Fruit fly (Drosophila melanogaster) whole organism, wandering third instar larva: ENCODE measurements around the gene Ir75b.

Experiments used
- CrebA ChIP-seq: fragments of 200-800 bp; sonication (Bioruptor generic); optimal IDR thresholded peaks from 2 replicates; lab custom pipeline; 2016; ENCODE audit warnings: missing biosample characterization, mild to moderate bottlenecking, missing genetic modification characterization, borderline replicate concordance
- Dfd ChIP-seq: fragments of >200 bp; optimal IDR thresholded peaks from 2 replicates; lab custom pipeline; 2017; ENCODE audit warnings: missing biosample characterization, missing genetic modification characterization
- br ChIP-seq: fragments of 200-800 bp; sonication (Bioruptor generic); optimal IDR thresholded peaks from 2 replicates; lab custom pipeline; 2016; ENCODE audit warnings: missing biosample characterization, missing genetic modification characterization
- brk ChIP-seq: fragments of 200-800 bp; sonication (Bioruptor generic); optimal IDR thresholded peaks from 2 replicates; lab custom pipeline; 2016; ENCODE audit warnings: missing biosample characterization, mild to moderate bottlenecking, missing genetic modification characterization
- dmrt93B ChIP-seq: fragments of 200-800 bp; sonication (Bioruptor generic); optimal IDR thresholded peaks from 2 replicates; lab custom pipeline; 2018; ENCODE audit warnings: missing biosample characterization, mild to moderate bottlenecking, missing genetic modification characterization
- dsf ChIP-seq: sonication (Bioruptor generic); optimal IDR thresholded peaks from 2 replicates; lab custom pipeline; 2016; ENCODE audit warnings: missing biosample characterization, missing genetic modification characterization, borderline replicate concordance
- fru ChIP-seq: fragments of 200-800 bp; sonication (Bioruptor generic); optimal IDR thresholded peaks from 3 replicates; lab custom pipeline; 2016; ENCODE audit warnings: missing biosample characterization, mild to moderate bottlenecking, missing genetic modification characterization
- h ChIP-seq: fragments of 200-800 bp; sonication (Bioruptor generic); optimal IDR thresholded peaks from 3 replicates; lab custom pipeline; 2016; ENCODE audit warnings: missing biosample characterization, mild to moderate bottlenecking, missing genetic modification characterization
- psq ChIP-seq: fragments of 200-800 bp; sonication (Bioruptor generic); optimal IDR thresholded peaks from 3 replicates; lab custom pipeline; 2017; ENCODE audit warnings: missing biosample characterization, mild to moderate bottlenecking, missing genetic modification characterization, moderate library complexity
- rgr ChIP-seq: fragments of 200-800 bp; sonication (Bioruptor generic); optimal IDR thresholded peaks from 3 replicates; lab custom pipeline; 2016; ENCODE audit warnings: missing biosample characterization, mild to moderate bottlenecking, missing genetic modification characterization
- tai ChIP-seq: sonication (Bioruptor generic); optimal IDR thresholded peaks from 2 replicates; lab custom pipeline; 2016; ENCODE audit warnings: missing biosample characterization, missing genetic modification characterization

DNA sequence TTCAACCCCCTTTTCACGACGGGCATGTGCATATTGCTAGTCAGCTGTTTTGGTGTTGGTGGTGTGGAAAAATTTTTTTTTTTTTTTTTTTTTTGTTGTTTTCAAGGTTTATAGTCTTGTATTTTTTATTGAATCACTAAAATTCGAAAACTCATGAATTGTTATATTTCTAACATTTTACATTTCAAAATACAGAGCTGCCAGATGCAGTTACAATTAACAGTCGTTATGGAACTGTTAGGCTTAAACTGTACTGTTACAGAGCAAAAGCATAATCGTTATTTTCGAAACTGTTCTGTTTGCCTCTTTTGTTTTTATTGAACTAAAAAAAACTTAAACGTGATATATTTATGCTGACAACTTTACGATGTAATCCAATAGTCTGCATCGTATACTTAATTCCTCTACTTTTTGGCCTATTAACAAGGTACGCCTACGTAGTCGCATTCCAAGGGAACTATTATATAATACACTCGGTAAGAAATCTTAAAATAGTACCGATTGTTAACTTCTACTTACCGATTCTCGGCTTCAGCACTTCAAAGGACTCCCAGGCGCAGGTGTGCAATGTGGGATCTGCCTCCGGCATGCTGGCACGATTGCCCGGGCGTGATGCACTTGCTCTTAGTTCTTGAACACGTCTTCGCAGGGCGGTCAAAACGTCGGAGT, 13.5 kb downstream of the Ir75b start, which contains the start of gene CG32187:
- TF ChIP-seq tai, result no peak
- no peak for TF ChIP-seq h (GFP tag; lab: Kevin White, UChicago)
- no peak for TF ChIP-seq fru (GFP tag; lab: Kevin White, UChicago)
- no peak for TF ChIP-seq Dfd (GFP tag; lab: Kevin White, UChicago)
- no peak for TF ChIP-seq CrebA (GFP tag; lab: Kevin White, UChicago)
- no peak for TF ChIP-seq dmrt93B (GFP tag; lab: Kevin White, UChicago)
- TF ChIP-seq brk (GFP tag; lab: Kevin White, UChicago), result no peak
- no peak for TF ChIP-seq br
- TF ChIP-seq dsf, result no peak
- TF ChIP-seq psq (GFP tag; lab: Kevin White, UChicago), result no peak
- no peak for TF ChIP-seq rgr (GFP tag; lab: Kevin White, UChicago)
